Worm (Caenorhabditis elegans) whole organism, L2 larva: Measurements from ENCODE around the gene srsx-18.

Experiments used
- dmd-4 ChIP-seq: sonication (generic microtip); optimal IDR thresholded peaks from 2 replicates; lab custom pipeline; 2017; ENCODE audit warnings: missing biosample characterization, missing genetic modification characterization
- egl-27 ChIP-seq: sonication (generic microtip); optimal IDR thresholded peaks from 3 replicates; lab custom pipeline; 2017; ENCODE audit warnings: missing biosample characterization, missing genetic modification reagents, missing genetic modification characterization
- fos-1 ChIP-seq: fragments of 150-350 bp; optimal IDR thresholded peaks from 2 replicates; lab custom pipeline; 2014; ENCODE audit warnings: missing biosample characterization, missing genetic modification characterization
- lsy-2 ChIP-seq, 2 experiments: fragments of 150-350 bp in 1 of 2; sonication (generic microtip) in 1 of 2; optimal IDR thresholded peaks; 2 replicates each; lab custom pipeline; 2014 to 2017; ENCODE audit warnings: missing biosample characterization in 2 of 2, missing genetic modification characterization in 2 of 2
- mbf-1 ChIP-seq: sonication (generic microtip); optimal IDR thresholded peaks from 2 replicates; lab custom pipeline; 2017; ENCODE audit warnings: missing biosample characterization, missing genetic modification characterization
- nhr-25 ChIP-seq: fragments of 150-350 bp; sonication (generic microtip); optimal IDR thresholded peaks from 3 replicates; lab custom pipeline; 2014; ENCODE audit warnings: missing biosample characterization, missing genetic modification characterization
- peb-1 ChIP-seq: fragments of 150-350 bp; optimal IDR thresholded peaks from 2 replicates; lab custom pipeline; 2014; ENCODE audit warnings: missing biosample characterization, missing genetic modification characterization
- sem-4 ChIP-seq: fragments of 150-350 bp; optimal IDR thresholded peaks from 2 replicates; lab custom pipeline; 2014; ENCODE audit warnings: missing biosample characterization, missing genetic modification reagents, missing genetic modification characterization
- unc-55 ChIP-seq: fragments of 150-350 bp; sonication (generic microtip); optimal IDR thresholded peaks from 3 replicates; lab custom pipeline; 2014; ENCODE audit warnings: missing biosample characterization, missing genetic modification reagents, missing genetic modification characterization
- ztf-11 ChIP-seq: sonication (generic microtip); optimal IDR thresholded peaks from 2 replicates; lab custom pipeline; 2017; ENCODE audit warnings: missing biosample characterization, missing genetic modification characterization

- TF ChIP-seq nhr-25 (tag; lab: Kevin White, UChicago) (no peak), mbf-1 (no peak), sem-4 (tag; lab: Kevin White, UChicago) (no peak), fos-1 (tag; lab: Kevin White, UChicago) (no peak), dmd-4 (tag; lab: Kevin White, UChicago) (no peak), lsy-2 (tag; optimal IDR thresholded peaks at IDR 0.05; lab: Kevin White, UChicago) (no peak), ztf-11 (tag; lab: Kevin White, UChicago) (no peak), unc-55 (no peak), peb-1 (no peak), egl-27 (tag; lab: Kevin White, UChicago) (no peak)
These were observed 39.9 kb upstream of the srsx-18 start for ce11 chrV:5882429-5882828.
